Worm (Caenorhabditis elegans) whole organism, L1 larva: Measurements from ENCODE around the gene srv-1.

Experiments
- Y116A8C.19 ChIP-seq: sonication (generic microtip); optimal IDR thresholded peaks from 2 replicates; lab custom pipeline; 2016; ENCODE audit warnings: missing compliant biosample characterization, missing genetic modification characterization, borderline replicate concordance
- aha-1 ChIP-seq: fragments of 150-350 bp; optimal IDR thresholded peaks from 2 replicates; lab custom pipeline; 2014; ENCODE audit warnings: missing biosample characterization, missing genetic modification characterization
- aly-2 ChIP-seq: fragments of 150-350 bp; optimal IDR thresholded peaks from 2 replicates; lab custom pipeline; 2014; ENCODE audit warnings: missing biosample characterization, missing genetic modification characterization
- ceh-8 ChIP-seq: fragments of 200-800 bp; sonication (Bioruptor generic); optimal IDR thresholded peaks from 2 replicates; lab custom pipeline; 2018; ENCODE audit warnings: mild to moderate bottlenecking, missing genetic modification characterization, moderate library complexity, missing compliant biosample characterization
- ceh-88 ChIP-seq: fragments of 200-800 bp; sonication (Bioruptor generic); IDR thresholded peaks from 2 replicates; pipeline ENCODE4 v1.3.6; 2022; ENCODE audit warnings: missing genetic modification characterization, missing compliant biosample characterization
- ceh-90 ChIP-seq: sonication (generic microtip); optimal IDR thresholded peaks from 2 replicates; lab custom pipeline; 2016; ENCODE audit warnings: missing genetic modification characterization, missing compliant biosample characterization
- efl-1 ChIP-seq, 4 experiments: fragments of 150-350 bp; optimal IDR thresholded peaks in 3 of 4; peaks in 1 of 4; 1 replicate in 1 of 4; 2 replicates in 3 of 4; lab custom pipeline; 2014; ENCODE audit warnings: missing biosample characterization in 2 of 4, missing genetic modification characterization in 2 of 4, missing genetic modification reagents in 2 of 4
- egl-13 ChIP-seq: sonication (generic microtip); optimal IDR thresholded peaks from 2 replicates; lab custom pipeline; 2016; ENCODE audit warnings: missing genotype, missing genetic modification reagents, missing genetic modification characterization, missing compliant biosample characterization
- elt-2 ChIP-seq: sonication (generic microtip); optimal IDR thresholded peaks from 2 replicates; lab custom pipeline; 2016; ENCODE audit warnings: missing genetic modification characterization, mild to moderate bottlenecking, inconsistent platforms, missing compliant biosample characterization, missing genetic modification reagents
- elt-3 ChIP-seq, 6 experiments: fragments of 150-350 bp in 1 of 6; sonication (generic microtip); optimal IDR thresholded peaks; 2 replicates each; lab custom pipeline; 2017 to 2018; ENCODE audit warnings: missing biosample characterization in 6 of 6, missing genetic modification characterization in 6 of 6, inconsistent platforms in 1 of 6
- grh-1 ChIP-seq: fragments of 200-800 bp; sonication (Bioruptor generic); IDR thresholded peaks from 2 replicates; pipeline ENCODE4 v1.3.6; 2022; ENCODE audit warnings: missing genetic modification reagents, missing genetic modification characterization, missing compliant biosample characterization
- irx-1 ChIP-seq: sonication (generic microtip); optimal IDR thresholded peaks from 2 replicates; lab custom pipeline; 2016; ENCODE audit warnings: missing genetic modification characterization, missing compliant biosample characterization
- lin-13 ChIP-seq: fragments of 150-350 bp; optimal IDR thresholded peaks from 2 replicates; lab custom pipeline; 2014; ENCODE audit warnings: missing biosample characterization, missing genetic modification reagents, missing genetic modification characterization
- lin-14 ChIP-seq: fragments of 200-800 bp; sonication (Bioruptor generic); optimal IDR thresholded peaks from 2 replicates; lab custom pipeline; 2018; ENCODE audit warnings: mild to moderate bottlenecking, missing genetic modification characterization, moderate library complexity, missing compliant biosample characterization
- lin-15B ChIP-seq: fragments of 150-350 bp; sonication (generic microtip); optimal IDR thresholded peaks from 3 replicates; lab custom pipeline; 2014; ENCODE audit warnings: missing biosample characterization, missing genetic modification characterization
- lin-35 ChIP-seq, 2 experiments: fragments of 150-350 bp; optimal IDR thresholded peaks; 2 replicates each; lab custom pipeline; 2014; ENCODE audit warnings: missing biosample characterization in 2 of 2, missing genetic modification characterization in 2 of 2, missing genetic modification reagents in 2 of 2
- mab-9 ChIP-seq: fragments of 200-800 bp; sonication (Bioruptor generic); IDR thresholded peaks from 2 replicates; pipeline ENCODE4 v1.3.6; 2022; ENCODE audit warnings: missing genetic modification reagents, missing genetic modification characterization, missing compliant biosample characterization
- mdl-1 ChIP-seq, 2 experiments: fragments of 150-350 bp; optimal IDR thresholded peaks; 2 replicates each; lab custom pipeline; 2014 to 2017; ENCODE audit warnings: missing biosample characterization in 2 of 2, missing genetic modification characterization in 2 of 2, inconsistent platforms in 1 of 2
- mep-1 ChIP-seq: fragments of 150-350 bp; optimal IDR thresholded peaks from 2 replicates; lab custom pipeline; 2014; ENCODE audit warnings: missing biosample characterization, missing genetic modification characterization
- nhr-11 ChIP-seq: fragments of 150-350 bp; optimal IDR thresholded peaks from 2 replicates; lab custom pipeline; 2014; ENCODE audit warnings: missing biosample characterization, missing genetic modification characterization
- nhr-19 ChIP-seq: fragments of 200-800 bp; sonication (Bioruptor generic); conservative IDR thresholded peaks from 2 replicates; pipeline ENCODE4 v1.3.6; 2022; ENCODE audit warnings: missing genetic modification characterization, missing compliant biosample characterization
- nhr-20 ChIP-seq: sonication (generic microtip); optimal IDR thresholded peaks from 2 replicates; lab custom pipeline; 2016; ENCODE audit warnings: mild to moderate bottlenecking, missing genetic modification characterization, missing compliant biosample characterization
- nhr-237 ChIP-seq: fragments of 150-350 bp; optimal IDR thresholded peaks from 2 replicates; lab custom pipeline; 2014; ENCODE audit warnings: missing biosample characterization, missing genetic modification characterization
- nhr-85 ChIP-seq: sonication (generic microtip); peaks from one replicate; lab custom pipeline; 2016; ENCODE audit warnings: missing genetic modification characterization, inconsistent platforms, missing compliant biosample characterization
- pqm-1 ChIP-seq: sonication (generic microtip); optimal IDR thresholded peaks from 3 replicates; lab custom pipeline; 2017; ENCODE audit warnings: missing biosample characterization, missing genetic modification characterization
- rnt-1 ChIP-seq: sonication (generic microtip); optimal IDR thresholded peaks from 2 replicates; lab custom pipeline; 2016; ENCODE audit warnings: mild to moderate bottlenecking, missing genetic modification characterization, moderate library complexity, missing compliant biosample characterization
- skn-1 ChIP-seq: fragments of 150-350 bp; optimal IDR thresholded peaks from 2 replicates; lab custom pipeline; 2014; ENCODE audit warnings: missing biosample characterization, missing genetic modification characterization
- swsn-7 ChIP-seq: sonication (generic microtip); optimal IDR thresholded peaks from 2 replicates; lab custom pipeline; 2016; ENCODE audit warnings: missing genetic modification characterization, missing compliant biosample characterization
- unc-130 ChIP-seq: fragments of 150-350 bp; optimal IDR thresholded peaks from 2 replicates; lab custom pipeline; 2017; ENCODE audit warnings: missing biosample characterization, missing genetic modification characterization, inconsistent platforms
- unc-86 ChIP-seq: sonication (generic microtip); optimal IDR thresholded peaks from 2 replicates; lab custom pipeline; 2016; ENCODE audit warnings: missing genetic modification characterization, missing compliant biosample characterization
- vab-15 ChIP-seq: sonication (generic microtip); optimal IDR thresholded peaks from 2 replicates; lab custom pipeline; 2017; ENCODE audit warnings: missing genotype, mild to moderate bottlenecking, missing genetic modification characterization, missing compliant biosample characterization
- xbp-1 ChIP-seq: sonication (generic microtip); optimal IDR thresholded peaks from 2 replicates; lab custom pipeline; 2016; ENCODE audit warnings: missing genetic modification characterization, missing compliant biosample characterization
- zip-4 ChIP-seq: fragments of 200-800 bp; sonication (Bioruptor generic); optimal IDR thresholded peaks from 2 replicates; lab custom pipeline; 2018; ENCODE audit warnings: mild to moderate bottlenecking, missing genetic modification characterization, moderate library complexity, missing compliant biosample characterization
- ztf-11 ChIP-seq, 2 experiments: sonication (generic microtip); optimal IDR thresholded peaks; 2 replicates each; lab custom pipeline; 2016 to 2017; ENCODE audit warnings: missing genetic modification characterization in 2 of 2, missing biosample characterization in 1 of 2, missing compliant biosample characterization in 1 of 2
- ztf-4 ChIP-seq: fragments of 150-350 bp; optimal IDR thresholded peaks from 2 replicates; lab custom pipeline; 2014; ENCODE audit warnings: missing biosample characterization, missing genetic modification characterization

The srv-1 gene

DNA sequence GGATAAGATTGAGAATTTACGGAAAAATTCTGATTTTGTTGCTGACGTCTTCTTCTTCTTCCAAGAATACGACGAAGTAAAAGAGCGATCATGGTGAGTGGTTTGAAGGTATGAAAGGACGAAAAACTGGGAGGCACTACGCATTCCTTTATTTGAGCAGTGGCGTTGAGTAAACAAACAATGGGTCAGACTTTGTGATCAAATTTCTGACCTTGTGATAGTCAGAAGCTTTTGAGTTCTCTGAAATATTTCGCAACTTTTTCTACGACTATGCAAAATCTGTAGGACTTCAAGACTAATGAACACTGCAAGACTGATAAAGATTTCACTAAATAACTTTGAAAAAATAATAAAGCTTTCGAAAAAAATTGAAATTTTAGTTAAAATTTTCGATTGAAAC lies 33.3 kb upstream of the srv-1 start, which contains the start of gene F28F5.4:
F28F5.4 (minus strand) TSS at position 104 of the 400 bp plus-strand sequence.
- TF ChIP-seq lin-13 (GFP tag; lab: Kevin White, UChicago) (no peak), nhr-20 (tag; lab: Kevin White, UChicago) (no peak), zip-4 (GFP tag; lab: Kevin White, UChicago) (no peak), efl-1 (optimal IDR thresholded peaks at IDR 0.05; lab: Kevin White, UChicago) (no peak), efl-1 (GFP tag; optimal IDR thresholded peaks at IDR 0.05 in 1 of 2; lab: Kevin White, UChicago) (peak in 1 of 2 experiments; percentile 83), nhr-85 (tag; lab: Kevin White, UChicago) (peak; percentile 16)

DNA sequence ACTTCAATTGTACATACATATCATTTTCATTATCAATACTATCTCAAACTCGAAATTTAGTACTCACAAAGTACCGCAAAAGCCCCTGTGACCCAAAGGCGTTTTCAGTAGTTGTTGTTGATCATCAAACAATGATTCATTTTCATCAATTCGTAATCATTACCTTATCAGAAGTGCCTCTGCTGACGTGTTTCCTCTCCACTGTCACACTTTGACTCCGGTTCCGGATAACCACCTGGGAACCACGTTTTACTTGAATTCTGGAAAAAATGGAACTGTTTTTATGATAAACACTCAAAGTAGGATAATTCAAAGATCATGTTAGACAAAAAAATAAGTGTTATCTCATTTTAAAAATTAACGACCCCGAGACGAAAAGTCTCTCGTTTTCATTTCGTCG lies 32.1 kb upstream of the srv-1 start:
- TF ChIP-seq xbp-1 (no peak), irx-1 (no peak), aha-1 (tag; lab: Kevin White, UChicago) (no peak), elt-2 (tag; lab: Kevin White, UChicago) (peak; percentile 74), nhr-19 (GFP tag; lab: Robert Waterston, UW) (no peak)

DNA sequence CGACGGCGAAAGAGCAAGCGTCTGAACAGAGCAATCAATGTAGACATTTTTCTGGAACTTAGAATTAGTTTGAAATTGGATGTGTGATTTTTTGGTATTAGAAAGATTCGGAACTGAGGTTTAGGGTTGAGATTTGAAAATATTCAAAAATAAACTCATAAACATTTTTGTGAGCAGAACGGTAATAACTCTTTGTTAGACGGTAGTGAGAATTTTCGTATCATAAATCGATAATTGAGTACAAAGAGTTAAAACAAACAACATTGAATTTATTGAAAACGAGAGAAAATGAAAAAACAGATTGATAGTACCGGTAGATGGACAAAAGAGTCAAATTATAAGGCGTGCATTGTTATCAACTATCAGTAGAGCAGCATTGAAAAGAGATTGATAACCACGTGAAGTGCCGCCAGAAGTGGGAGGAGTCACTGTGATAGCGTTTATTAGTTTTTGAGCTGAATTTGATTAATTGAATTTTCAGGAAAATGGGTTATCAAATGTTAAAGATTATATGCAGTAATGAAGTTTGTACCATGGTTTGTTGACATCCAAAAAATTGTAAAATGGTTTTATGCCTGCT lies 30.8 kb upstream of the srv-1 start, which contains the start of gene F28F5.6:
F28F5.6 (minus strand) TSS at position 51 of the 580 bp plus-strand sequence.
- TF ChIP-seq vab-15 (tag; lab: Kevin White, UChicago) (no peak), grh-1 (GFP tag; lab: Robert Waterston, UW) (no peak), lin-15B (tag; lab: Kevin White, UChicago) (no peak), skn-1 (tag; lab: Kevin White, UChicago) (no peak), Y116A8C.19 (tag; lab: Kevin White, UChicago) (no peak), ceh-88 (GFP tag; lab: Robert Waterston, UW) (no peak), lin-35 (GFP tag; optimal IDR thresholded peaks at IDR 0.05; lab: Kevin White, UChicago) (peak in 1 of 2 experiments; percentile 19), ztf-11 (tag; optimal IDR thresholded peaks at IDR 0.05; lab: Kevin White, UChicago) (no peak), mdl-1 (tag; optimal IDR thresholded peaks at IDR 0.05; lab: Kevin White, UChicago) (peak in 1 of 2 experiments; percentile 26), pqm-1 (peak; percentile 62), unc-130 (no peak), swsn-7 (no peak), aly-2 (tag; lab: Kevin White, UChicago) (no peak), ztf-4 (no peak), unc-86 (tag; lab: Kevin White, UChicago) (no peak), ceh-8 (no peak), elt-2 (tag; lab: Kevin White, UChicago) (peak; percentile 91), efl-1 (optimal IDR thresholded peaks at IDR 0.05; lab: Kevin White, UChicago) (no peak), efl-1 (GFP tag; optimal IDR thresholded peaks at IDR 0.05 in 1 of 2; lab: Kevin White, UChicago) (peak in 1 of 2 experiments; percentile 25), nhr-237 (tag; lab: Kevin White, UChicago) (no peak), ceh-90 (tag; lab: Kevin White, UChicago) (no peak)

DNA sequence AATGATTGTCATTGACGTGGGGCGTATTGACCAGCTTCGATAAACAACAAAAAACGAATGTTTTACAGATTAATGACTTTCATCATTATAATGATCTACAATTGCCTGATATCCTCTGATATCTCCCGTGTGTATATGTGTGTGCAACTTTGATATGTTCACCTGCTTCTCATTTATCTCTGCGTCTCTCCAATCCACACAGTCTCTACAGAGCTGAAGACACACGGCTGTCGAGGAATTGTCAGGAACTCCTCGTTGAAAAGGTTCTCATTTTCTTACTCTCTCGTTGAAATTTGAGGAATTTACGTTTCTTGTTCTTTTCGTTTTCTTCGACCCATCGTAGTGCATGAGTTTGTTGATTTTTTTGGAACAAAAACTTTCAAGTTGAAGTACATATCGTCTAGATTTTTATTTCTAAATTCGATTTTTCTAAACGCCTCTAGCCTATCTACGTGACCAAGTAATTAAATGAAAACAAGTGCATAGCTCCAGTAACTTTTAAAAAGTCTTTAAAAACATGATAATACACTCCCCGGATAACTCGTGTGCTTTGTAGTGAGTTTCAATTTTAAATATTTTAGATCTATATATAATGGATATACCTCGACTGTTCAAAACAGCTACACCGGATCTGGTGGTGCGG lies 29.7 kb upstream of the srv-1 start, which contains the start of gene ten-1:
ten-1 (plus strand) TSS at position 593 of the 643 bp plus-strand sequence.
- TF ChIP-seq elt-3 (tag; optimal IDR thresholded peaks at IDR 0.05; lab: Kevin White, UChicago) = no peak
- no peak for TF ChIP-seq nhr-11
- peak; percentile 45 for TF ChIP-seq rnt-1 (tag; lab: Kevin White, UChicago)
- TF ChIP-seq mab-9 (GFP tag; lab: Robert Waterston, UW) = no peak
- peak; percentile 70 for TF ChIP-seq lin-14
- TF ChIP-seq egl-13 (tag; lab: Kevin White, UChicago) = no peak
- no peak for TF ChIP-seq mep-1
